Worm (Caenorhabditis elegans) whole organism, mixed stage, embryonic: ENCODE results near the gene B0280.17.
A peak's percentile ranks its signal among the peaks of the same experiment; 100 is the strongest.

ENCODE experiments used
- M03D4.4 ChIP-seq: sonication (generic microtip); optimal IDR thresholded peaks from 2 replicates; lab custom pipeline; 2017; ENCODE audit warnings: mild to moderate bottlenecking, missing genetic modification characterization, missing compliant biosample characterization
- bed-3 ChIP-seq: fragments of 200-800 bp; sonication (Bioruptor generic); optimal IDR thresholded peaks from 3 replicates; lab custom pipeline; 2018; ENCODE audit warnings: mild to moderate bottlenecking, missing genetic modification characterization, moderate library complexity, missing compliant biosample characterization
- blmp-1 ChIP-seq: fragments of 150-350 bp; optimal IDR thresholded peaks from 2 replicates; lab custom pipeline; 2014; ENCODE audit warnings: missing biosample characterization, missing genetic modification characterization
- ceh-39 ChIP-seq: fragments of 150-350 bp; optimal IDR thresholded peaks from 2 replicates; lab custom pipeline; 2014; ENCODE audit warnings: missing biosample characterization, missing genetic modification characterization
- ceh-43 ChIP-seq: fragments of 200-800 bp; sonication (Bioruptor generic); optimal IDR thresholded peaks from 2 replicates; lab custom pipeline; 2018; ENCODE audit warnings: mild to moderate bottlenecking, missing genetic modification characterization, moderate library complexity, missing compliant biosample characterization
- ceh-83 ChIP-seq: fragments of 200-800 bp; sonication (Bioruptor generic); optimal IDR thresholded peaks from 2 replicates; lab custom pipeline; 2018; ENCODE audit warnings: mild to moderate bottlenecking, missing genetic modification characterization, missing compliant biosample characterization
- ces-1 ChIP-seq: fragments of 150-350 bp; optimal IDR thresholded peaks from 2 replicates; lab custom pipeline; 2014; ENCODE audit warnings: missing biosample characterization, missing genetic modification reagents, missing genetic modification characterization
- cnd-1 ChIP-seq: fragments of 200-800 bp; sonication (Bioruptor generic); optimal IDR thresholded peaks from 2 replicates; lab custom pipeline; 2018; ENCODE audit warnings: mild to moderate bottlenecking, missing genetic modification characterization, missing compliant biosample characterization
- drap-1 ChIP-seq: fragments of 200-800 bp; sonication (Bioruptor generic); optimal IDR thresholded peaks from 3 replicates; lab custom pipeline; 2018; ENCODE audit warnings: mild to moderate bottlenecking, missing genetic modification characterization, missing compliant biosample characterization
- elt-3 ChIP-seq: fragments of 150-350 bp; optimal IDR thresholded peaks from 2 replicates; lab custom pipeline; 2014; ENCODE audit warnings: missing biosample characterization, missing genetic modification characterization
- flh-1 ChIP-seq: fragments of 200-800 bp; sonication (Bioruptor generic); optimal IDR thresholded peaks from 2 replicates; lab custom pipeline; 2018; ENCODE audit warnings: mild to moderate bottlenecking, missing genetic modification characterization, moderate library complexity, missing compliant biosample characterization
- ham-2 ChIP-seq: fragments of 200-800 bp; sonication (Bioruptor generic); optimal IDR thresholded peaks from 2 replicates; lab custom pipeline; 2018; ENCODE audit warnings: mild to moderate bottlenecking, missing genetic modification characterization, missing compliant biosample characterization
- hlh-1 ChIP-seq: fragments of 150-350 bp; optimal IDR thresholded peaks from 2 replicates; lab custom pipeline; 2014; ENCODE audit warnings: missing biosample characterization, missing genetic modification reagents, missing genetic modification characterization
- lin-13 ChIP-seq: fragments of 150-350 bp; optimal IDR thresholded peaks from 2 replicates; lab custom pipeline; 2014; ENCODE audit warnings: missing biosample characterization, missing genetic modification characterization
- lsy-2 ChIP-seq: fragments of 150-350 bp; optimal IDR thresholded peaks from 2 replicates; lab custom pipeline; 2014; ENCODE audit warnings: missing biosample characterization, missing genetic modification characterization
- mab-5 ChIP-seq: fragments of 150-350 bp; optimal IDR thresholded peaks from 2 replicates; lab custom pipeline; 2014; ENCODE audit warnings: missing biosample characterization, missing genetic modification characterization
- mep-1 ChIP-seq: fragments of 150-350 bp; optimal IDR thresholded peaks from 2 replicates; lab custom pipeline; 2017; ENCODE audit warnings: missing biosample characterization, missing genetic modification reagents, missing genetic modification characterization, inconsistent platforms
- mls-2 ChIP-seq: sonication (generic microtip); optimal IDR thresholded peaks from 2 replicates; lab custom pipeline; 2016; ENCODE audit warnings: mild to moderate bottlenecking, missing genetic modification characterization, moderate library complexity, missing compliant biosample characterization
- nhr-12 ChIP-seq: fragments of 150-350 bp; optimal IDR thresholded peaks from 2 replicates; lab custom pipeline; 2014; ENCODE audit warnings: missing biosample characterization, missing genetic modification characterization
- nhr-2 ChIP-seq: fragments of 150-350 bp; optimal IDR thresholded peaks from 2 replicates; lab custom pipeline; 2014; ENCODE audit warnings: missing biosample characterization, missing genetic modification characterization
- nhr-237 ChIP-seq: fragments of 150-350 bp; optimal IDR thresholded peaks from 2 replicates; lab custom pipeline; 2014; ENCODE audit warnings: missing biosample characterization, missing genetic modification characterization
- nhr-28 ChIP-seq: fragments of 150-350 bp; optimal IDR thresholded peaks from 2 replicates; lab custom pipeline; 2014; ENCODE audit warnings: missing biosample characterization, missing genetic modification characterization
- nhr-76 ChIP-seq: sonication (generic microtip); optimal IDR thresholded peaks from 2 replicates; lab custom pipeline; 2017; ENCODE audit warnings: missing biosample characterization, missing genetic modification characterization
- pha-4 ChIP-seq: fragments of 150-350 bp; optimal IDR thresholded peaks from 2 replicates; lab custom pipeline; 2018; ENCODE audit warnings: missing biosample characterization, missing genetic modification reagents, missing genetic modification characterization
- sem-2 ChIP-seq: fragments of 200-800 bp; sonication (Bioruptor generic); optimal IDR thresholded peaks from 2 replicates; lab custom pipeline; 2018; ENCODE audit warnings: mild to moderate bottlenecking, missing genetic modification characterization, missing compliant biosample characterization
- snpc-4 ChIP-seq: fragments of 150-350 bp; optimal IDR thresholded peaks from 2 replicates; lab custom pipeline; 2014; ENCODE audit warnings: missing biosample characterization, missing genetic modification characterization
- sptf-1 ChIP-seq: sonication (generic microtip); optimal IDR thresholded peaks from 2 replicates; lab custom pipeline; 2017; ENCODE audit warnings: mild to moderate bottlenecking, missing genetic modification characterization, moderate library complexity, missing compliant biosample characterization
- tbx-8 ChIP-seq: fragments of 200-800 bp; sonication (Bioruptor generic); optimal IDR thresholded peaks from 2 replicates; lab custom pipeline; 2018; ENCODE audit warnings: mild to moderate bottlenecking, missing genetic modification characterization, moderate library complexity, missing compliant biosample characterization
- unc-120 ChIP-seq: sonication (generic microtip); optimal IDR thresholded peaks from 2 replicates; lab custom pipeline; 2017; ENCODE audit warnings: missing genetic modification characterization, missing compliant biosample characterization; ENCODE audit not compliant: poor library complexity, severe bottlenecking
- unc-39 ChIP-seq: fragments of 150-350 bp; optimal IDR thresholded peaks from 2 replicates; lab custom pipeline; 2014; ENCODE audit warnings: missing biosample characterization, missing genetic modification characterization
- unc-62 ChIP-seq: fragments of 150-350 bp; optimal IDR thresholded peaks from 2 replicates; lab custom pipeline; 2014; ENCODE audit warnings: missing biosample characterization, missing genetic modification reagents, missing genetic modification characterization
- zip-8 ChIP-seq: fragments of 150-350 bp; optimal IDR thresholded peaks from 2 replicates; lab custom pipeline; 2014; ENCODE audit warnings: missing biosample characterization, missing genetic modification characterization
- ztf-11 ChIP-seq: fragments of 150-350 bp; optimal IDR thresholded peaks from 2 replicates; lab custom pipeline; 2014; ENCODE audit warnings: missing biosample characterization, missing genetic modification characterization

B0280.17 gene

ce11 chrIII:7170090-7170489, 34.2 kb upstream of the B0280.17 start:
- no peak for TF ChIP-seq nhr-237 (tag; lab: Kevin White, UChicago)
- no peak for TF ChIP-seq M03D4.4
- no peak for TF ChIP-seq unc-62 (GFP tag; lab: Kevin White, UChicago)
- no peak for TF ChIP-seq zip-8 (tag; lab: Kevin White, UChicago)
- no peak for TF ChIP-seq elt-3
- no peak for TF ChIP-seq sem-2 (GFP tag; lab: Kevin White, UChicago)
- TF ChIP-seq nhr-12 (tag; lab: Kevin White, UChicago) = no peak
- no peak for TF ChIP-seq drap-1 (GFP tag; lab: Kevin White, UChicago)
- TF ChIP-seq nhr-76 (tag; lab: Kevin White, UChicago) = no peak
- TF ChIP-seq mab-5 = no peak
- TF ChIP-seq ztf-11 (tag; lab: Kevin White, UChicago) = no peak
- TF ChIP-seq bed-3 = no peak
- no peak for TF ChIP-seq blmp-1
- no peak for TF ChIP-seq ceh-83
- TF ChIP-seq snpc-4 = no peak
- TF ChIP-seq ceh-39 (tag; lab: Kevin White, UChicago) = no peak
- no peak for TF ChIP-seq sptf-1 (tag; lab: Kevin White, UChicago)
- TF ChIP-seq unc-120 = no peak
- TF ChIP-seq tbx-8 (GFP tag; lab: Kevin White, UChicago) = no peak
- TF ChIP-seq mls-2 (tag; lab: Kevin White, UChicago) = no peak
- TF ChIP-seq, all 35 proteins: peak for 0

- TF ChIP-seq flh-1 (no peak), ceh-39 (tag; lab: Kevin White, UChicago) (no peak), ceh-43 (no peak), unc-39 (no peak), elt-3 (no peak), snpc-4 (no peak), hlh-1 (tag; lab: Kevin White, UChicago) (no peak), ztf-11 (tag; lab: Kevin White, UChicago) (no peak), bed-3 (no peak), tbx-8 (GFP tag; lab: Kevin White, UChicago) (no peak), lsy-2 (tag; lab: Kevin White, UChicago) (no peak), lin-13 (tag; lab: Kevin White, UChicago) (no peak), nhr-28 (tag; lab: Kevin White, UChicago) (no peak), zip-8 (tag; lab: Kevin White, UChicago) (no peak), drap-1 (GFP tag; lab: Kevin White, UChicago) (no peak)
Observed at ce11 chrIII:7167568-7167937, 31.6 kb upstream of the B0280.17 start, which contains the start of gene acs-4. TSS of gene acs-4 (plus strand) at chrIII:7167838.

- TF ChIP-seq nhr-237 (tag; lab: Kevin White, UChicago) (peak; percentile 6), blmp-1 (no peak), drap-1 (GFP tag; lab: Kevin White, UChicago) (peak; percentile 11)
- TF ChIP-seq, all 35 proteins: peak for 2
Observed at ce11 chrIII:7166664-7167567, 31.0 kb upstream of the B0280.17 start.

DNA sequence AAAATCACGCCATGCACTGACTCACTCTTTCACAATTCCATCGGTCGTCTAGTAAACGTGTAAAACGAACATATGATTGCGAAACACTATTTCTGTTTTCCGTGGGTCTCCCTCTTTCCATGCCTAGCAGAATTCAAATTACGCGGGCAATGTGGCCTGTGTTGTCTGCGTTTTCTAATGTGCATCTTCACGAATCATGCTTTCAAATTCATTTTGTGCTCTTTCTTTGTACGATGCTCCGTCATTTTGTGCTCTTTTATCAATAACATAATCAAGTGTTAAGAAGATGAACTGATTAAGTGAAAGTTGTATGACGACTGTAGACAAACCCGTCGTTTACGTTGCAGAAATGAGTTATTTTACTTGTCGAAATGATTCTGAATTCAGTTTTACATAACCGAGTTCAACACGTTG, 29.9 kb upstream of the B0280.17 start:
- TF ChIP-seq nhr-2 (tag; lab: Kevin White, UChicago) = no peak
- peak; percentile 10 for TF ChIP-seq ces-1 (GFP tag; lab: Kevin White, UChicago)

DNA sequence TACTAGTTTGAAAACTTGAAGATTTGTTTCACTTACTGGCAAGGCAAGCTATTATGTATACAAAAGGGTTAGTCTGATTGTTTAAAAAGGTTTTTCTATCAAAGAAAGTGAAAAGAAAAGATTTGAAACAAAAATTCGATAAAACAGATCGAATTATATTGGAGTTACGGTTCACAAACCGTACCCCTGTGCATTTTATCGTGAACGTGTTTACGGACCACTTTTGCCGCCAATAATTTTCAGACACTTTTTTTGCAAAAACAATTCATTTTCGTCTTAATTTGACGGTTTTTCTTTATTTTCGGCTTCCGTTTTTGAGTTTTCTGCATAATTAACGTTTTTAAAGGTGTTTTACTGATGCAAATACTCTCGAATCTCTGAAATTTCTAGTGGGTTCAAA, 29.4 kb upstream of the B0280.17 start:
- no peak for TF ChIP-seq blmp-1
- TF ChIP-seq unc-120 = no peak
- no peak for TF ChIP-seq sptf-1 (tag; lab: Kevin White, UChicago)
- TF ChIP-seq drap-1 (GFP tag; lab: Kevin White, UChicago) = no peak
- no peak for TF ChIP-seq tbx-8 (GFP tag; lab: Kevin White, UChicago)
- no peak for TF ChIP-seq nhr-12 (tag; lab: Kevin White, UChicago)
- no peak for TF ChIP-seq lin-13 (tag; lab: Kevin White, UChicago)
- no peak for TF ChIP-seq elt-3
- no peak for TF ChIP-seq ceh-43
- no peak for TF ChIP-seq snpc-4
- no peak for TF ChIP-seq mab-5
- no peak for TF ChIP-seq flh-1
- no peak for TF ChIP-seq pha-4
- TF ChIP-seq ham-2 (GFP tag; lab: Kevin White, UChicago) = no peak
- TF ChIP-seq ces-1 (GFP tag; lab: Kevin White, UChicago) = no peak
- no peak for TF ChIP-seq mls-2 (tag; lab: Kevin White, UChicago)
- no peak for TF ChIP-seq ztf-11 (tag; lab: Kevin White, UChicago)
- no peak for TF ChIP-seq cnd-1
- TF ChIP-seq mep-1 (tag; lab: Kevin White, UChicago) = no peak
- TF ChIP-seq, all 35 proteins: peak for 0
